Fruit fly (Drosophila melanogaster) whole organism, embryonic: Measurements from ENCODE around the gene eloF.
A peak's percentile ranks its signal among the peaks of the same experiment; 100 is the strongest.

ENCODE experiments used
- Aef1 ChIP-seq: fragments of 200-800 bp; sonication (Bioruptor generic); IDR thresholded peaks from 3 replicates; pipeline ENCODE4 v1.3.6; 2022; ENCODE audit warnings: missing biosample characterization, missing genetic modification characterization
- B-H2 ChIP-seq: fragments of 200-800 bp; sonication (Bioruptor generic); optimal IDR thresholded peaks from 2 replicates; lab custom pipeline; 2018; ENCODE audit warnings: missing biosample characterization, mild to moderate bottlenecking, missing genetic modification characterization
- CG10147 ChIP-seq: fragments of 200-800 bp; sonication (Bioruptor generic); optimal IDR thresholded peaks from 2 replicates; lab custom pipeline; 2019; ENCODE audit warnings: missing biosample characterization, mild to moderate bottlenecking, missing genetic modification characterization, moderate library complexity
- CG10431 ChIP-seq: fragments of 200-800 bp; sonication (Bioruptor generic); optimal IDR thresholded peaks from 3 replicates; lab custom pipeline; 2018; ENCODE audit warnings: missing biosample characterization, mild to moderate bottlenecking, missing genetic modification characterization
- CG11247 ChIP-seq: fragments of 200-800 bp; sonication (Bioruptor generic); IDR thresholded peaks from 2 replicates; pipeline ENCODE4 v1.3.6; 2022; ENCODE audit warnings: missing biosample characterization, missing genetic modification characterization
- CG12942 ChIP-seq: fragments of 200-800 bp; sonication (Bioruptor generic); optimal IDR thresholded peaks from 3 replicates; lab custom pipeline; 2016; ENCODE audit warnings: missing biosample characterization, missing genetic modification characterization
- CG13624 ChIP-seq: fragments of 200-800 bp; sonication (Bioruptor generic); optimal IDR thresholded peaks from 2 replicates; lab custom pipeline; 2016; ENCODE audit warnings: missing biosample characterization, missing genetic modification characterization
- CG13775 ChIP-seq: fragments of 200-800 bp; sonication (Bioruptor generic); optimal IDR thresholded peaks from 3 replicates; lab custom pipeline; 2017; ENCODE audit warnings: missing biosample characterization, mild to moderate bottlenecking, missing genetic modification characterization
- CG14965 ChIP-seq: fragments of 200-800 bp; sonication (Bioruptor generic); optimal IDR thresholded peaks from 2 replicates; lab custom pipeline; 2016; ENCODE audit warnings: missing biosample characterization, missing genetic modification characterization, borderline replicate concordance
- CG16815 ChIP-seq: fragments of 200-800 bp; sonication (Bioruptor generic); optimal IDR thresholded peaks from 3 replicates; lab custom pipeline; 2017; ENCODE audit warnings: missing biosample characterization, mild to moderate bottlenecking, missing genetic modification characterization
- CG17361 ChIP-seq: fragments of 200-800 bp; sonication (Bioruptor generic); IDR thresholded peaks from 3 replicates; pipeline ENCODE4 v1.3.6; 2022; ENCODE audit warnings: missing biosample characterization, missing genetic modification characterization
- CG1792 ChIP-seq: fragments of 200-800 bp; sonication (Bioruptor generic); optimal IDR thresholded peaks from 2 replicates; lab custom pipeline; 2016; ENCODE audit warnings: missing biosample characterization, missing genetic modification characterization
- CG32767 ChIP-seq: fragments of 200-800 bp; sonication (Bioruptor generic); IDR thresholded peaks from 2 replicates; pipeline ENCODE4 v1.3.6; 2022; ENCODE audit warnings: missing biosample characterization, missing genetic modification characterization
- CG3847 ChIP-seq: fragments of 200-800 bp; sonication (Bioruptor generic); IDR thresholded peaks from 2 replicates; pipeline ENCODE4 v1.3.6; 2022; ENCODE audit warnings: missing biosample characterization, missing genetic modification characterization
- CG42726 ChIP-seq: fragments of 200-800 bp; sonication (Bioruptor generic); IDR thresholded peaks from 2 replicates; pipeline ENCODE4 v1.3.6; 2022; ENCODE audit warnings: missing biosample characterization, missing genetic modification characterization; ENCODE audit not compliant: partially characterized antibody
- CG4360 ChIP-seq: fragments of 200-800 bp; sonication (Bioruptor generic); IDR thresholded peaks from 2 replicates; pipeline ENCODE4 v1.3.6; 2022; ENCODE audit warnings: missing biosample characterization, missing genetic modification characterization
- CG4404 ChIP-seq: fragments of 200-800 bp; sonication (Bioruptor generic); IDR thresholded peaks from 2 replicates; pipeline ENCODE4 v1.3.6; 2022; ENCODE audit warnings: missing biosample characterization, missing genetic modification characterization
- CG6654 ChIP-seq: fragments of 200-800 bp; sonication (Bioruptor generic); optimal IDR thresholded peaks from 2 replicates; lab custom pipeline; 2017; ENCODE audit warnings: missing biosample characterization, mild to moderate bottlenecking, missing genetic modification characterization
- CG8924 ChIP-seq: fragments of 200-800 bp; optimal IDR thresholded peaks from 3 replicates; lab custom pipeline; 2019; ENCODE audit warnings: missing biosample characterization, mild to moderate bottlenecking, missing genetic modification characterization, moderate library complexity
- Dfd ChIP-seq, 2 experiments: fragments of >200 bp; optimal IDR thresholded peaks; 2 replicates each; lab custom pipeline; 2017; ENCODE audit warnings: missing biosample characterization in 2 of 2, missing genetic modification characterization in 2 of 2
- Gsc ChIP-seq: fragments of 200-800 bp; sonication (Bioruptor generic); IDR thresholded peaks from 2 replicates; pipeline ENCODE4 v1.3.6; 2022; ENCODE audit warnings: missing biosample characterization, missing genetic modification characterization
- HmgZ ChIP-seq: fragments of 200-800 bp; sonication (Bioruptor generic); optimal IDR thresholded peaks from 2 replicates; lab custom pipeline; 2018; ENCODE audit warnings: missing biosample characterization, mild to moderate bottlenecking, missing genetic modification characterization
- Hr39 ChIP-seq: fragments of >200 bp; optimal IDR thresholded peaks from 2 replicates; lab custom pipeline; 2017
- Jarid2 ChIP-seq: fragments of 200-800 bp; sonication (Bioruptor generic); optimal IDR thresholded peaks from 3 replicates; lab custom pipeline; 2017; ENCODE audit warnings: mild to moderate bottlenecking, missing biosample characterization, missing genetic modification reagents, missing genetic modification characterization
- Lim3 ChIP-seq: fragments of 200-800 bp; sonication (Bioruptor generic); IDR thresholded peaks from 2 replicates; pipeline ENCODE4 v1.3.6; 2022; ENCODE audit warnings: missing biosample characterization, missing genetic modification characterization
- Myb ChIP-seq: fragments of 200-800 bp; sonication (Bioruptor generic); optimal IDR thresholded peaks from 2 replicates; lab custom pipeline; 2016; ENCODE audit warnings: missing biosample characterization, missing genetic modification characterization
- NK7.1 ChIP-seq: fragments of 200-800 bp; sonication (Bioruptor generic); optimal IDR thresholded peaks from 3 replicates; lab custom pipeline; 2016; ENCODE audit warnings: missing biosample characterization, missing genetic modification characterization
- Poxn ChIP-seq: fragments of 200-800 bp; sonication (Bioruptor generic); IDR thresholded peaks from 2 replicates; pipeline ENCODE4 v1.3.6; 2022; ENCODE audit warnings: missing biosample characterization, missing genetic modification characterization
- Ssrp ChIP-seq: fragments of 200-800 bp; sonication (Bioruptor generic); optimal IDR thresholded peaks from 2 replicates; lab custom pipeline; 2018; ENCODE audit warnings: missing biosample characterization, mild to moderate bottlenecking, missing genetic modification characterization, moderate library complexity
- TFAM ChIP-seq: fragments of 200-800 bp; sonication (Bioruptor generic); optimal IDR thresholded peaks from 2 replicates; lab custom pipeline; 2017; ENCODE audit warnings: missing biosample characterization, missing genetic modification characterization, inconsistent platforms
- Tbp ChIP-seq: fragments of >200 bp; optimal IDR thresholded peaks from 2 replicates; lab custom pipeline; 2018; ENCODE audit warnings: missing biosample characterization, missing genetic modification characterization
- Vsx1 ChIP-seq: fragments of 200-800 bp; sonication (Bioruptor generic); optimal IDR thresholded peaks from 2 replicates; lab custom pipeline; 2017; ENCODE audit warnings: missing biosample characterization, mild to moderate bottlenecking, missing genetic modification characterization, missing genetic modification reagents
- al ChIP-seq: fragments of 200-800 bp; sonication (Bioruptor generic); IDR thresholded peaks from 2 replicates; pipeline ENCODE4 v1.3.6; 2022; ENCODE audit warnings: missing biosample characterization, missing genetic modification characterization
- aop ChIP-seq: fragments of 200-800 bp; sonication (Bioruptor generic); IDR thresholded peaks from 2 replicates; pipeline ENCODE4 v1.3.6; 2022; ENCODE audit warnings: missing biosample characterization, missing genetic modification characterization
- ap ChIP-seq: fragments of 200-800 bp; sonication (Bioruptor generic); IDR thresholded peaks from 2 replicates; pipeline ENCODE4 v1.3.6; 2022; ENCODE audit warnings: missing biosample characterization, missing genetic modification characterization
- ase ChIP-seq: fragments of 200-800 bp; sonication (Bioruptor generic); IDR thresholded peaks from 3 replicates; pipeline ENCODE4 v1.3.6; 2022; ENCODE audit warnings: missing biosample characterization, missing genetic modification characterization
- bbx ChIP-seq: fragments of 200-800 bp; sonication (Bioruptor generic); IDR thresholded peaks from 2 replicates; pipeline ENCODE4 v1.3.6; 2022; ENCODE audit warnings: missing biosample characterization, missing genetic modification characterization; ENCODE audit not compliant: partially characterized antibody
- dmrt11E ChIP-seq: fragments of 200-800 bp; sonication (Bioruptor generic); optimal IDR thresholded peaks from 3 replicates; lab custom pipeline; 2018; ENCODE audit warnings: missing biosample characterization, mild to moderate bottlenecking, missing genetic modification characterization, moderate library complexity
- esg ChIP-seq: fragments of 200-800 bp; sonication (Bioruptor generic); conservative IDR thresholded peaks from 2 replicates; pipeline ENCODE4 v1.3.6; 2022; ENCODE audit warnings: missing biosample characterization, missing genetic modification characterization
- jigr1 ChIP-seq: fragments of 200-800 bp; sonication (Bioruptor generic); IDR thresholded peaks from 3 replicates; pipeline ENCODE4 v1.3.6; 2022; ENCODE audit warnings: missing biosample characterization, missing genetic modification characterization
- luna ChIP-seq: fragments of 200-800 bp; sonication (Bioruptor generic); optimal IDR thresholded peaks from 2 replicates; lab custom pipeline; 2016; ENCODE audit warnings: missing biosample characterization, missing genetic modification characterization
- maf-S ChIP-seq: fragments of 200-800 bp; sonication (Bioruptor generic); optimal IDR thresholded peaks from 2 replicates; lab custom pipeline; 2016; ENCODE audit warnings: missing biosample characterization, missing genetic modification characterization
- nerfin-2 ChIP-seq: fragments of 200-800 bp; sonication (Bioruptor generic); IDR thresholded peaks from 2 replicates; pipeline ENCODE4 v1.3.6; 2022; ENCODE audit warnings: missing biosample characterization, missing genetic modification characterization; ENCODE audit not compliant: partially characterized antibody
- p53 ChIP-seq: fragments of 200-800 bp; sonication (Bioruptor generic); optimal IDR thresholded peaks from 2 replicates; lab custom pipeline; 2016; ENCODE audit warnings: missing biosample characterization, missing genetic modification characterization
- rib ChIP-seq: fragments of 200-800 bp; sonication (Bioruptor generic); IDR thresholded peaks from 2 replicates; pipeline ENCODE4 v1.3.6; 2022; ENCODE audit warnings: missing biosample characterization, missing genetic modification characterization
- ro ChIP-seq: fragments of 200-800 bp; sonication (Bioruptor generic); IDR thresholded peaks from 2 replicates; pipeline ENCODE4 v1.3.6; 2022; ENCODE audit warnings: missing biosample characterization, missing genetic modification characterization
- sc ChIP-seq, 3 experiments: fragments of >200 bp in 2 of 3; fragments of 200-800 bp in 1 of 3; sonication (Bioruptor generic) in 1 of 3; optimal IDR thresholded peaks; 2 replicates in 2 of 3; 3 replicates in 1 of 3; lab custom pipeline; 2017; ENCODE audit warnings: mild to moderate bottlenecking in 1 of 3, missing biosample characterization in 1 of 3, missing genetic modification characterization in 1 of 3, missing genetic modification reagents in 1 of 3
- tgo ChIP-seq: fragments of 200-800 bp; sonication (Bioruptor generic); IDR thresholded peaks from 3 replicates; pipeline ENCODE4 v1.3.6; 2022; ENCODE audit warnings: missing biosample characterization, missing genetic modification characterization
- twi ChIP-seq: fragments of 200-800 bp; optimal IDR thresholded peaks from 2 replicates; lab custom pipeline; 2019; ENCODE audit warnings: missing biosample characterization, mild to moderate bottlenecking, missing genetic modification characterization, moderate library complexity
- wdn ChIP-seq: fragments of 200-800 bp; sonication (Bioruptor generic); IDR thresholded peaks from 2 replicates; pipeline ENCODE4 v1.3.6; 2022; ENCODE audit warnings: missing biosample characterization, missing genetic modification characterization
- yki ChIP-seq: fragments of >200 bp; optimal IDR thresholded peaks from 3 replicates; lab custom pipeline; 2018

eloF gene

DNA sequence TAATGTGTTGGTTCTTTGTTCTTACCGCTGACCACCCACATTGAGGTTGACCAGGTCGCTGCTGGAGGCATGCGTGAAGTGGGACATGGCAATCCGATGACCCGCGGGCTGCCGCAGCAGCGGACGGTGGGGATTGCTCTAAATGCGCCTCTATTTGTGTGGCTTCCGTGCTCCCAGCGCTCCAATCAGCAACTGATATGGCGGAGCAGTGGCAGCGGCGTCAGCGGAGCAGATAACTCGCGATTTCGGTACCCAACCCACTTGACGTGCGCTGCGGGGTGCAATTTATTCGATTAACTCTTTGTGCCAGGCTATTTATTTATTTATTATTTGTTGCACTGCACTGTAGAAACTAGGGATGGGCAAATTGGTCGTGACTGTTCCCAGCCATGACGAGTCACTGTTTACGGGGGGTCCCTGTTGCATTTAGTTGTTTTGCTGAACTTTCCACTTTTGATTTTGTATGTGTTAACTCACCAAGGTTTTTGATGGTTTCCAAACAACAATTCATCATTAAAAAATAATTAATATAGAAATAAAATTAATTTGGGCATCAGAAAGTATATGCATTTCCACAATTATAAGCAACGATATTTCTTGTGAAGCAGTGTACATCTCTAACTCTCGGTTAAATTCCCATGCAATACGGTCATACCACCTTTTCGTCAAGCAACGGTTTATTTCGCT lies 13.2 kb upstream of the eloF start, which contains the start of the genes CG9467 and CG8526 (continued):
- TF ChIP-seq CG17361 (GFP tag; lab: Robert Waterston, UW) = peak; percentile 87
- no peak for TF ChIP-seq rib (GFP tag; lab: Robert Waterston, UW)
- TF ChIP-seq Hr39 = no peak
- no peak for TF ChIP-seq CG4360
- no peak for TF ChIP-seq CG1792 (GFP tag; lab: Kevin White, UChicago)
- peak; percentile 46; the same call in 1 of the 2 replicates for TF ChIP-seq esg
- TF ChIP-seq maf-S (GFP tag; lab: Kevin White, UChicago) = peak; percentile 2
- TF ChIP-seq CG13624 (GFP tag; lab: Kevin White, UChicago) = peak; percentile 58
- TF ChIP-seq CG16815 (GFP tag; lab: Kevin White, UChicago) = peak; percentile 60
- TF ChIP-seq sc (optimal IDR thresholded peaks at IDR 0.05; lab: Kevin White, UChicago) = no peak
- TF ChIP-seq sc (GFP tag; optimal IDR thresholded peaks at IDR 0.05; lab: Kevin White, UChicago) = no peak
- TF ChIP-seq Tbp (GFP tag; lab: Kevin White, UChicago) = no peak
- no peak for TF ChIP-seq luna
- TF ChIP-seq twi (tag; lab: Kevin White, UChicago) = peak; percentile 55
- no peak for TF ChIP-seq CG6654 (GFP tag; lab: Kevin White, UChicago)
- peak; percentile 32; the same call in 1 of the 2 replicates for TF ChIP-seq bbx
- TF ChIP-seq CG12942 (GFP tag; lab: Kevin White, UChicago) = peak; percentile 69
- peak; percentile 78 for TF ChIP-seq CG10147 (GFP tag; lab: Kevin White, UChicago)
- peak; percentile 76 for TF ChIP-seq CG13775
- peak; percentile 48; the same call in 2 of the 3 replicates for TF ChIP-seq tgo (GFP tag; lab: Robert Waterston, UW)
- peak; percentile 51 for TF ChIP-seq HmgZ (tag; lab: Kevin White, UChicago)
- TF ChIP-seq p53 (GFP tag; lab: Kevin White, UChicago) = no peak
- TF ChIP-seq CG10431 (GFP tag; lab: Kevin White, UChicago) = no peak
- peak; percentile 30; the same call in 1 of the 2 replicates for TF ChIP-seq CG32767
- peak; percentile 68 for TF ChIP-seq CG4404 (GFP tag; lab: Robert Waterston, UW)
- TF ChIP-seq CG42726 (GFP tag; lab: Robert Waterston, UW) = 0 out of 2 replicates have a peak, but pooled peaks have one; percentile 10
- TF ChIP-seq al (GFP tag; lab: Robert Waterston, UW) = peak; percentile 57
- TF ChIP-seq Poxn = no peak
- TF ChIP-seq Ssrp (tag; lab: Kevin White, UChicago) = peak; percentile 69
- TF ChIP-seq CG3847 = peak; percentile 77
- TF ChIP-seq jigr1 (GFP tag; lab: Robert Waterston, UW) = peak; percentile 57; the same call in 2 of the 3 replicates
- peak; percentile 69 for TF ChIP-seq Aef1 (GFP tag; lab: Robert Waterston, UW)
- TF ChIP-seq NK7.1 (GFP tag; lab: Kevin White, UChicago) = no peak
- TF ChIP-seq Gsc (GFP tag; lab: Robert Waterston, UW) = no peak
- peak; percentile 71 for TF ChIP-seq dmrt11E (tag; lab: Kevin White, UChicago)
- peak; percentile 77 for TF ChIP-seq CG8924 (tag; lab: Kevin White, UChicago)
- no peak for TF ChIP-seq Dfd (GFP tag; optimal IDR thresholded peaks at IDR 0.05; lab: Kevin White, UChicago)
- peak; percentile 84 for TF ChIP-seq Myb (GFP tag; lab: Kevin White, UChicago)
- TF ChIP-seq ro = no peak
- TF ChIP-seq Jarid2 = no peak
- TF ChIP-seq CG11247 (GFP tag; lab: Robert Waterston, UW) = 0 out of 2 replicates have a peak, but pooled peaks have one; percentile 29
- no peak for TF ChIP-seq nerfin-2
- TF ChIP-seq Vsx1 (GFP tag; lab: Kevin White, UChicago) = no peak
- TF ChIP-seq ase = 0 out of 3 replicates have a peak, but pooled peaks have one; percentile 51
- TF ChIP-seq aop (GFP tag; lab: Robert Waterston, UW) = no peak
- TF ChIP-seq TFAM (GFP tag; lab: Kevin White, UChicago) = no peak
- peak; percentile 11; the same call in 1 of the 2 replicates for TF ChIP-seq wdn (GFP tag; lab: Robert Waterston, UW)
- TF ChIP-seq B-H2 (GFP tag; lab: Kevin White, UChicago) = no peak
- TF ChIP-seq yki (lab: Kevin White, UChicago) = no peak
- no peak for TF ChIP-seq Lim3 (GFP tag; lab: Robert Waterston, UW)
- TF ChIP-seq CG14965 (GFP tag; lab: Kevin White, UChicago) = no peak
- TF ChIP-seq ap (GFP tag; lab: Robert Waterston, UW) = no peak
